Fruit fly (Drosophila melanogaster) whole organism, prepupa: ENCODE results near the gene CG32563.

ENCODE experiments used
- Blimp-1 ChIP-seq: fragments of 200-800 bp; sonication (Bioruptor generic); optimal IDR thresholded peaks from 3 replicates; lab custom pipeline; 2017; ENCODE audit warnings: missing biosample characterization, missing genetic modification characterization, mild to moderate bottlenecking, moderate library complexity, missing genetic modification reagents
- CG10631 ChIP-seq: fragments of 200-800 bp; sonication (Bioruptor generic); optimal IDR thresholded peaks from 2 replicates; lab custom pipeline; 2016; ENCODE audit warnings: missing biosample characterization, missing genetic modification characterization
- CG10669 ChIP-seq: fragments of 200-800 bp; sonication (Bioruptor generic); optimal IDR thresholded peaks from 3 replicates; lab custom pipeline; 2018; ENCODE audit warnings: missing biosample characterization, mild to moderate bottlenecking, missing genetic modification characterization, moderate library complexity
- CG11294 ChIP-seq: fragments of 200-800 bp; sonication (Bioruptor generic); IDR thresholded peaks from 2 replicates; pipeline ENCODE4 v1.3.6; 2022; ENCODE audit warnings: missing biosample characterization, missing genetic modification characterization
- CG11762 ChIP-seq: fragments of 200-800 bp; sonication (Bioruptor generic); optimal IDR thresholded peaks from 3 replicates; lab custom pipeline; 2016; ENCODE audit warnings: missing biosample characterization, missing genetic modification characterization; ENCODE audit not compliant: insufficient read depth
- CG11902 ChIP-seq: fragments of 200-800 bp; sonication (Bioruptor generic); optimal IDR thresholded peaks from 3 replicates; lab custom pipeline; 2016; ENCODE audit warnings: missing biosample characterization, missing genetic modification characterization
- CG15336 ChIP-seq: fragments of 200-800 bp; sonication (Bioruptor generic); IDR thresholded peaks from 2 replicates; pipeline ENCODE4 v1.3.6; 2022; ENCODE audit warnings: missing biosample characterization, missing genetic modification characterization
- CG3032 ChIP-seq: fragments of 200-800 bp; optimal IDR thresholded peaks from 2 replicates; lab custom pipeline; 2019; ENCODE audit warnings: missing biosample characterization, mild to moderate bottlenecking, missing genetic modification characterization, moderate library complexity
- CG32006 ChIP-seq: fragments of 200-800 bp; sonication (Bioruptor generic); optimal IDR thresholded peaks from 3 replicates; lab custom pipeline; 2017; ENCODE audit warnings: missing biosample characterization, mild to moderate bottlenecking, missing genetic modification characterization
- CG34406 ChIP-seq: fragments of 200-800 bp; sonication (Bioruptor generic); optimal IDR thresholded peaks from 3 replicates; lab custom pipeline; 2016; ENCODE audit warnings: missing biosample characterization, missing genetic modification characterization
- CG3919 ChIP-seq: fragments of 200-800 bp; sonication (Bioruptor generic); optimal IDR thresholded peaks from 3 replicates; lab custom pipeline; 2016; ENCODE audit warnings: missing biosample characterization, missing genetic modification characterization
- CG4318 ChIP-seq: fragments of 200-800 bp; sonication (Bioruptor generic); optimal IDR thresholded peaks from 3 replicates; lab custom pipeline; 2017; ENCODE audit warnings: missing biosample characterization, mild to moderate bottlenecking, missing genetic modification characterization
- CG6163 ChIP-seq: fragments of 200-800 bp; sonication (Bioruptor generic); IDR thresholded peaks from 3 replicates; pipeline ENCODE4 v1.3.6; 2022; ENCODE audit warnings: missing biosample characterization, missing genetic modification characterization
- CG6276 ChIP-seq: fragments of 200-800 bp; sonication (Bioruptor generic); optimal IDR thresholded peaks from 2 replicates; lab custom pipeline; 2017; ENCODE audit warnings: missing biosample characterization, mild to moderate bottlenecking, missing genetic modification characterization
- CG6792 ChIP-seq: fragments of 200-800 bp; sonication (Bioruptor generic); optimal IDR thresholded peaks from 3 replicates; lab custom pipeline; 2016; ENCODE audit warnings: missing biosample characterization, missing genetic modification characterization
- CG8119 ChIP-seq: fragments of 200-800 bp; sonication (Bioruptor generic); IDR thresholded peaks from 3 replicates; pipeline ENCODE4 v1.3.6; 2022; ENCODE audit warnings: missing biosample characterization, missing genetic modification characterization
- CG8319 ChIP-seq: fragments of 200-800 bp; sonication (Bioruptor generic); optimal IDR thresholded peaks from 3 replicates; lab custom pipeline; 2016; ENCODE audit warnings: missing biosample characterization, missing genetic modification characterization
- CG8632 ChIP-seq: fragments of 200-800 bp; sonication (Bioruptor generic); optimal IDR thresholded peaks from 3 replicates; lab custom pipeline; 2016; ENCODE audit warnings: missing biosample characterization, missing genetic modification characterization
- CG9139 ChIP-seq: fragments of 200-800 bp; sonication (Bioruptor generic); optimal IDR thresholded peaks from 3 replicates; lab custom pipeline; 2017; ENCODE audit warnings: missing biosample characterization, mild to moderate bottlenecking, missing genetic modification characterization
- Eip78C ChIP-seq: fragments of 200-800 bp; sonication (Bioruptor generic); peaks from one replicate; lab custom pipeline; 2016; ENCODE audit warnings: missing biosample characterization, missing genetic modification characterization
- Eip93F ChIP-seq: fragments of 200-800 bp; sonication (Bioruptor generic); optimal IDR thresholded peaks from 2 replicates; lab custom pipeline; 2016; ENCODE audit warnings: missing biosample characterization, mild to moderate bottlenecking, missing genetic modification characterization
- Ets96B ChIP-seq: fragments of 200-800 bp; optimal IDR thresholded peaks from 2 replicates; lab custom pipeline; 2019; ENCODE audit warnings: missing biosample characterization, mild to moderate bottlenecking, missing genetic modification characterization, moderate library complexity
- Gug ChIP-seq: fragments of 200-800 bp; sonication (Bioruptor generic); IDR thresholded peaks from 2 replicates; pipeline ENCODE4 v1.3.6; 2022; ENCODE audit warnings: missing biosample characterization, missing genetic modification characterization
- Hr39 ChIP-seq: fragments of 200-800 bp; sonication (Bioruptor generic); optimal IDR thresholded peaks from 2 replicates; lab custom pipeline; 2016; ENCODE audit warnings: missing biosample characterization, missing genetic modification characterization
- Hr4 ChIP-seq: fragments of 200-800 bp; sonication (Bioruptor generic); optimal IDR thresholded peaks from 3 replicates; lab custom pipeline; 2016; ENCODE audit warnings: missing biosample characterization, missing genetic modification characterization
- Lpt ChIP-seq: fragments of 200-800 bp; sonication (Bioruptor generic); optimal IDR thresholded peaks from 3 replicates; lab custom pipeline; 2016; ENCODE audit warnings: missing biosample characterization, missing genetic modification characterization
- Smox ChIP-seq: fragments of 200-800 bp; sonication (Bioruptor generic); optimal IDR thresholded peaks from 3 replicates; lab custom pipeline; 2016; ENCODE audit warnings: missing biosample characterization, missing genetic modification characterization
- Sox14 ChIP-seq: fragments of 200-800 bp; sonication (Bioruptor generic); optimal IDR thresholded peaks from 3 replicates; lab custom pipeline; 2016; ENCODE audit warnings: missing biosample characterization, missing genetic modification characterization
- acj6 ChIP-seq: fragments of 200-800 bp; sonication (Bioruptor generic); optimal IDR thresholded peaks from 3 replicates; lab custom pipeline; 2016; ENCODE audit warnings: missing biosample characterization, missing genetic modification characterization
- cyc ChIP-seq: fragments of 200-800 bp; sonication (Bioruptor generic); optimal IDR thresholded peaks from 3 replicates; lab custom pipeline; 2016; ENCODE audit warnings: missing biosample characterization, missing genetic modification characterization
- dac ChIP-seq: fragments of 200-800 bp; sonication (Bioruptor generic); optimal IDR thresholded peaks from 2 replicates; lab custom pipeline; 2017; ENCODE audit warnings: missing biosample characterization, mild to moderate bottlenecking, missing genetic modification characterization
- eg ChIP-seq: fragments of 200-800 bp; sonication (Bioruptor generic); IDR thresholded peaks from 3 replicates; pipeline ENCODE4 v1.3.6; 2022; ENCODE audit warnings: missing biosample characterization, missing genetic modification characterization
- fd59A ChIP-seq: fragments of 200-800 bp; sonication (Bioruptor generic); optimal IDR thresholded peaks from 2 replicates; lab custom pipeline; 2017; ENCODE audit warnings: missing biosample characterization, mild to moderate bottlenecking, missing genetic modification characterization, missing genetic modification reagents
- fd85E ChIP-seq: fragments of 200-800 bp; sonication (Bioruptor generic); optimal IDR thresholded peaks from 3 replicates; lab custom pipeline; 2016; ENCODE audit warnings: missing biosample characterization, missing genetic modification characterization
- net ChIP-seq: fragments of 200-800 bp; sonication (Bioruptor generic); optimal IDR thresholded peaks from 3 replicates; lab custom pipeline; 2016; ENCODE audit warnings: missing biosample characterization, missing genetic modification characterization
- salr ChIP-seq, 2 experiments: fragments of 200-800 bp; sonication (Bioruptor generic); optimal IDR thresholded peaks; 3 replicates each; lab custom pipeline; 2016 to 2018; ENCODE audit warnings: missing biosample characterization in 2 of 2, missing genetic modification characterization in 2 of 2, mild to moderate bottlenecking in 1 of 2
- spab ChIP-seq: fragments of 200-800 bp; sonication (Bioruptor generic); optimal IDR thresholded peaks from 2 replicates; lab custom pipeline; 2017; ENCODE audit warnings: missing biosample characterization, mild to moderate bottlenecking, missing genetic modification characterization, missing genetic modification reagents
- topi ChIP-seq: fragments of 200-800 bp; sonication (Bioruptor generic); optimal IDR thresholded peaks from 3 replicates; lab custom pipeline; 2016; ENCODE audit warnings: missing biosample characterization, missing genetic modification characterization
- vri ChIP-seq: fragments of 200-800 bp; sonication (Bioruptor generic); optimal IDR thresholded peaks from 3 replicates; lab custom pipeline; 2016; ENCODE audit warnings: missing biosample characterization, mild to moderate bottlenecking, missing genetic modification characterization

The CG32563 gene

DNA sequence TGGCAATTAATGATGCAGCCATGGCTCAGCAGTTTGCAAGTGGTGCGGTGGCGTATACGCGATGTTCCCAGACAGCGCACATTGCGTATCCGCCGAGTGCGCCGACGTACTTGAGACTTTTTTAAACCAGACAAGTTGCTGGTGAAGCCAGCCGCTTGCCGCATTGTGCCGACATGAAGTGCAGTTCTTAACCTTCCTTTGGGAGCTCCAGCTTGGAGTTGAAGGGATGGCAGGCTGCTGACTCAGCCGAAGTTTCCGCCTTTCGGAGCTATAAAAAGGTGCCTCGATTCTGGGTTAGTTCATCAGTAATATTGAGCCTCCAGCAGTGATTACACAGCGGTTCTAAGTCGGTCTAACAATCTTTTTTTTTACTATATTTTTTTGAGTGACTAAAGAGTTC is 12.9 kb downstream of the CG32563 start, which contains the start of gene CG5172:
Gene CG5172 (plus strand): TSS at position 301 of the 400 bp plus-strand sequence.
- TF ChIP-seq eg (no peak), Smox (GFP tag; lab: Kevin White, UChicago) (no peak)

DNA sequence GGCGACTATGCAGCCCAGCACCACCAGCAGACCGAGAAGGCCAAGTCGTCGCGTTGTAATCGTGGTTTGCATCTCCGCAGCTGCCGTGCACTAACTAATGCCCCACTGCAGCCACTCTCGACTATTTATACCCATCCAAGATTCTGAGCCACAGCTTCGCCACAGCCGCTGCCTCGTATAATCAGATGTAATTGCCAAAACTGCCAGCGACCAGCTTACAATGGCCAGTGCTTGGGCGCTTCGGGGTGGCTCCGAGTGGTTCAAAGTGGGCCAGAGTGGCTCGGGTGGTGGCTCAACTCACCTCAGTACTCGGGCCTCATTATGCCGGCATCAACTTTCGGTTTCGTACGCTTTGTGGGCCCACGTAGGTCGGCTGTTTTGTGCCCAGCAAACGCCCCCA is 15.5 kb downstream of the CG32563 start, which contains the start of gene CG34327:
Gene CG34327 (minus strand): TSS at position 101 of the 400 bp plus-strand sequence.
- TF ChIP-seq CG10669 (GFP tag; lab: Kevin White, UChicago) (no peak), net (GFP tag; lab: Kevin White, UChicago) (no peak), CG32006 (no peak), vri (GFP tag; lab: Kevin White, UChicago) (no peak)

DNA sequence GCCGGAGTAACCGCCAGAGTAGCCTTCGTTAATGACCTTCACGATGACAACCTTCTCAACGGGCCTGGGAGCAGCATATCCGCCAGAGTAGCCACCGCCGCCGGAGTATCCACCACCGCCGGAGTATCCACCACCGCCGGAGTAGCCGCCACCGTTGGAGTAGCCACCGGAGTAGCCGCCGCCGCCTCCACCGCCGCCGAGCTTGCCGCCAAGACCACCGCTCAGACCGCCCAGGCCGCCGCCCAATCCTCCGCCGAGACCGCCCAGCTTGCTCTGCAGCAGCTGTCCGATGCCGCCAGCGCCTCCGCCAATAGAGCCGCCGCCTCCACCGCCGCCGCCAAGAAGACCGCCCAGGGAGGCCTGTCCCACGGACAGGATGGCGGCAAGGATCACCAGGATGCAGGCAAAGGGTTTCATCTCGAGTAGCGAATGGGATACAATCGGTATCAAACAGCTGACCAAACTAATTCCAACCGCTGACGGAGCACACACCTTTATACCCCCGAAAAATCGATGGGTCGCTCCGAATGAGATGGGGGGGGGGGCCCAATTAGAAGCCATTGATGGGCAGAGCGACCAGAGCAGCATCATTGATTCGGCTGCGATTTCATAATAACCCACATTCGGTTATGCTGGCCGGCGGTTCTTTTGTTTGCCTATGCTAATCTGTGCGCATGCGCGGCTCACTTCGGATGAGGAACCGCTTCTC is 17.9 kb downstream of the CG32563 start:
- TF ChIP-seq CG4318 (GFP tag; lab: Kevin White, UChicago) (no peak), CG6276 (no peak), CG3032 (tag; lab: Kevin White, UChicago) (no peak)

DNA sequence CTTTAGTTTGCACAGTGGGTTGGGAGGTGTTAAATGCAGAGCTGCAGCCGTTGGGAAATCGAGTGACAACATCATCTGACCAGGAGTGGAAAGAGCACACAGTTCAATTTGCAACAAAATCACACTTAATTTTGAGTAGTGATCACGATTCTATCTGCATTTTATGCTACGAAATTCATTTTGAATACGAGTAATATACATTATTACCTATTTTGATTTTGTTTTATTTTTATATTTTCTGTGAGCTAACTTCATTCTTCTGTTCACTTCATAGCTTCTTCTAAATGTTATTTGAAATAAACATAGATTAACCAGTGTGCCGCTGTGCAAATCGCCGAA is 18.4 kb downstream of the CG32563 start, which contains the start of gene CG10598:
Gene CG10598 (minus strand): TSS at position 187 of the 339 bp plus-strand sequence.
- TF ChIP-seq Eip78C (GFP tag; lab: Kevin White, UChicago) (peak; percentile 34), CG32006 (peak; percentile 1), CG3032 (tag; lab: Kevin White, UChicago) (no peak)

DNA sequence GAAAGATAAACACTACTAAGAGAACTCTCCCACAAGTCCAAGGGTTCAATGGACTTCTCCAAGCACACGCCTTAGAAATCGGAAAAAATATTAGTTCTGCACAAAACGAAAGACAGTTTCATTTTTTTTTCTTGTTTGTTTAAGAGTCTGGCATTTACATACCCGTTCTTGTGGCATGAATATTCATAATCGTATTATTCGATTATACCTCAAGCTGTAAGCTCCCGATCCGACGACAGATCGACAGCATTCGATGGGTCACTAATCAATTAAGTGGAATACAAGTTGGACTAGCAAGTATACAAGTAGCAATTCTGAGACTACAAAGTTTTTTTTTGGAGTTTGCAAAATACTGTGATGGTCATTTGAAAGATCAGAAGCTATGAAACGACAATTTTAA is 19.2 kb downstream of the CG32563 start:
- no peak for TF ChIP-seq Blimp-1
- TF ChIP-seq CG34406 (GFP tag; lab: Kevin White, UChicago), result no peak
- TF ChIP-seq CG11294 (GFP tag; lab: Robert Waterston, UW), result no peak
- no peak for TF ChIP-seq dac
- TF ChIP-seq salr (GFP tag; optimal IDR thresholded peaks at IDR 0.05; lab: Kevin White, UChicago), result no peak
- TF ChIP-seq CG11902 (GFP tag; lab: Kevin White, UChicago), result no peak
- no peak for TF ChIP-seq eg
- no peak for TF ChIP-seq CG4318 (GFP tag; lab: Kevin White, UChicago)
- no peak for TF ChIP-seq CG10631 (GFP tag; lab: Kevin White, UChicago)
- no peak for TF ChIP-seq spab
- no peak for TF ChIP-seq CG8119 (GFP tag; lab: Robert Waterston, UW)
- TF ChIP-seq Hr4, result no peak
- TF ChIP-seq Hr39 (GFP tag; lab: Kevin White, UChicago), result no peak
- TF ChIP-seq CG8319, result no peak
- no peak for TF ChIP-seq fd85E
- no peak for TF ChIP-seq Eip78C (GFP tag; lab: Kevin White, UChicago)
- TF ChIP-seq Eip93F (GFP tag; lab: Kevin White, UChicago), result no peak
- TF ChIP-seq cyc (GFP tag; lab: Kevin White, UChicago), result no peak
- TF ChIP-seq fd59A (GFP tag; lab: Kevin White, UChicago), result no peak

DNA sequence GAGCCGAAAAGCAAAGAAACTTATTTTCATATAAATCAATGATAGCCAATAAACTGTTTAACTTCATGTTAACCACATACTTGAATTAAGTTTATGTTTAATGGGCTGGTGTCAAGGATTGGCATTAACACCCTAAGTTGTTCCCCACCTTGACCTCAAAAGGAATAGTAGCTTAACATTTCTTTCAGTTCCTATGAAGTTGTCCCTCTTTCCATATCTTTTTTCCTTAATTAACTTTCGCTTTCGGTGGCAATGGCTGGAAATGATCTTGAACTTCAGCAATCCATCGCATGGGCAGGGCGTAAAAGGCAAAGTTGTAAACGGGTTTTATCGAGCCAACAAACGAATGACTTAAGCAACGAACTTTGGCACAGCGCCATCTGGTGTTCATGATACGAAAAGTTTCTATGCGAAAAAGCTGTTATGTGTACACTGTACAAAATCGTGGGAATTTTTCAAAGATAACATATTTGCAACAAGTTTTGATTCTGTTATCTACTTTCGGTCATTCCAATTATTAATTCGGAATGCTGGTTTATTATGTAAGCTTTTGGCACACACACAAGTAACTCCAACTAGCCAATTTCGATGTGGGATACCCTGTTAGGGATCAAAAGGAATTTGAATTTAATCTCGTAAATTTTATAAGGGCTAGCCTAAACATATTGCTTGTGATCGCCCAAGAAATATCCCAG is 21.4 kb downstream of the CG32563 start:
- TF ChIP-seq CG32006, result peak; percentile 74
- TF ChIP-seq CG6792 (GFP tag; lab: Kevin White, UChicago), result peak; percentile 17
- TF ChIP-seq CG8632 (GFP tag; lab: Kevin White, UChicago), result no peak
- TF ChIP-seq CG9139, result no peak
- TF ChIP-seq eg, result no peak
- no peak for TF ChIP-seq CG3919 (GFP tag; lab: Kevin White, UChicago)
- no peak for TF ChIP-seq net (GFP tag; lab: Kevin White, UChicago)
- TF ChIP-seq salr (GFP tag; optimal IDR thresholded peaks at IDR 0.05; lab: Kevin White, UChicago), result no peak
- peak; percentile 40 for TF ChIP-seq Lpt (GFP tag; lab: Kevin White, UChicago)
- no peak for TF ChIP-seq CG11762 (GFP tag; lab: Kevin White, UChicago)
- peak; percentile 34 for TF ChIP-seq CG4318 (GFP tag; lab: Kevin White, UChicago)
- peak; percentile 23 for TF ChIP-seq CG10631 (GFP tag; lab: Kevin White, UChicago)
- TF ChIP-seq topi, result peak; percentile 0
- TF ChIP-seq CG10669 (GFP tag; lab: Kevin White, UChicago), result no peak
- TF ChIP-seq acj6, result peak; percentile 48
- TF ChIP-seq Blimp-1, result peak; percentile 97
- peak; percentile 37 for TF ChIP-seq dac
- TF ChIP-seq Ets96B (tag; lab: Kevin White, UChicago), result no peak
- no peak for TF ChIP-seq CG15336 (GFP tag; lab: Robert Waterston, UW)
- no peak for TF ChIP-seq Gug
- TF ChIP-seq Smox (GFP tag; lab: Kevin White, UChicago), result peak; percentile 54
- TF ChIP-seq Sox14 (GFP tag; lab: Kevin White, UChicago), result peak; percentile 54
- TF ChIP-seq CG6163 (GFP tag; lab: Robert Waterston, UW), result no peak
- TF ChIP-seq CG3032 (tag; lab: Kevin White, UChicago), result peak; percentile 59
